Fruit fly (Drosophila melanogaster) whole organism, embryonic: Measurements from ENCODE around the gene nSMase.

Source experiments
- Atf3 ChIP-seq: fragments of 200-800 bp; sonication (Bioruptor generic); optimal IDR thresholded peaks from 3 replicates; lab custom pipeline; 2016; ENCODE audit warnings: missing biosample characterization, missing genetic modification characterization
- CG10209 ChIP-seq: fragments of 200-800 bp; sonication (Bioruptor generic); optimal IDR thresholded peaks from 3 replicates; lab custom pipeline; 2017; ENCODE audit warnings: missing biosample characterization, mild to moderate bottlenecking, missing genetic modification characterization, missing genetic modification reagents
- CG10274 ChIP-seq: fragments of 200-800 bp; sonication (Bioruptor generic); optimal IDR thresholded peaks from 3 replicates; lab custom pipeline; 2017; ENCODE audit warnings: missing biosample characterization, mild to moderate bottlenecking, missing genetic modification characterization
- CG12744 ChIP-seq: fragments of 200-800 bp; sonication (Bioruptor generic); optimal IDR thresholded peaks from 2 replicates; lab custom pipeline; 2016; ENCODE audit warnings: missing biosample characterization, missing genetic modification characterization
- CG14710 ChIP-seq: fragments of 200-800 bp; sonication (Bioruptor generic); optimal IDR thresholded peaks from 3 replicates; lab custom pipeline; 2019; ENCODE audit warnings: missing biosample characterization, mild to moderate bottlenecking, missing genetic modification characterization, moderate library complexity
- CG15073 ChIP-seq: fragments of 200-800 bp; sonication (Bioruptor generic); optimal IDR thresholded peaks from 2 replicates; lab custom pipeline; 2016; ENCODE audit warnings: missing biosample characterization, missing genetic modification characterization
- CG15696 ChIP-seq: fragments of 200-800 bp; sonication (Bioruptor generic); optimal IDR thresholded peaks from 2 replicates; lab custom pipeline; 2019; ENCODE audit warnings: missing biosample characterization, mild to moderate bottlenecking, missing genetic modification characterization, moderate library complexity
- CG17328 ChIP-seq: fragments of 200-800 bp; sonication (Bioruptor generic); IDR thresholded peaks from 2 replicates; pipeline ENCODE4 v1.3.6; 2022; ENCODE audit warnings: missing biosample characterization, missing genetic modification characterization
- CG17361 ChIP-seq: fragments of 200-800 bp; sonication (Bioruptor generic); IDR thresholded peaks from 3 replicates; pipeline ENCODE4 v1.3.6; 2022; ENCODE audit warnings: missing biosample characterization, missing genetic modification characterization
- CG3995 ChIP-seq: fragments of 200-800 bp; sonication (Bioruptor generic); optimal IDR thresholded peaks from 3 replicates; lab custom pipeline; 2016; ENCODE audit warnings: missing biosample characterization, missing genetic modification characterization
- CG4707 ChIP-seq: fragments of 200-800 bp; sonication (Bioruptor generic); optimal IDR thresholded peaks from 2 replicates; lab custom pipeline; 2018; ENCODE audit warnings: missing biosample characterization, mild to moderate bottlenecking, missing genetic modification characterization, moderate library complexity
- CG4854 ChIP-seq: fragments of 200-800 bp; sonication (Bioruptor generic); optimal IDR thresholded peaks from 2 replicates; lab custom pipeline; 2016; ENCODE audit warnings: missing biosample characterization, missing genetic modification characterization, inconsistent platforms
- CG6175 ChIP-seq: fragments of 200-800 bp; sonication (Bioruptor generic); IDR thresholded peaks from 3 replicates; pipeline ENCODE4 v1.3.6; 2022; ENCODE audit warnings: missing biosample characterization, missing genetic modification characterization
- CG6254 ChIP-seq: fragments of 200-800 bp; sonication (Bioruptor generic); optimal IDR thresholded peaks from 3 replicates; lab custom pipeline; 2017; ENCODE audit warnings: mild to moderate bottlenecking, missing biosample characterization, missing genetic modification reagents, missing genetic modification characterization
- CG6683 ChIP-seq: fragments of 200-800 bp; sonication (Bioruptor generic); optimal IDR thresholded peaks from 2 replicates; lab custom pipeline; 2017; ENCODE audit warnings: missing biosample characterization, mild to moderate bottlenecking, missing genetic modification characterization, missing genetic modification reagents
- CG7745 ChIP-seq: fragments of 200-800 bp; sonication (Bioruptor generic); optimal IDR thresholded peaks from 2 replicates; lab custom pipeline; 2018; ENCODE audit warnings: missing biosample characterization, mild to moderate bottlenecking, missing genetic modification characterization, moderate library complexity
- CG8281 ChIP-seq: fragments of 200-800 bp; sonication (Bioruptor generic); optimal IDR thresholded peaks from 2 replicates; lab custom pipeline; 2018; ENCODE audit warnings: missing biosample characterization, mild to moderate bottlenecking, missing genetic modification characterization, moderate library complexity
- CG8765 ChIP-seq: fragments of 200-800 bp; sonication (Bioruptor generic); IDR thresholded peaks from 2 replicates; pipeline ENCODE4 v1.3.6; 2022; ENCODE audit warnings: missing biosample characterization, missing genetic modification characterization
- CG9437 ChIP-seq: fragments of 200-800 bp; sonication (Bioruptor generic); optimal IDR thresholded peaks from 2 replicates; lab custom pipeline; 2018; ENCODE audit warnings: missing biosample characterization, mild to moderate bottlenecking, missing genetic modification characterization
- CTCF ChIP-seq: fragments of 200-800 bp; sonication (Bioruptor generic); optimal IDR thresholded peaks from 2 replicates; lab custom pipeline; 2017; ENCODE audit warnings: missing biosample characterization, mild to moderate bottlenecking, missing genetic modification characterization, moderate library complexity
- D19B ChIP-seq: fragments of 200-800 bp; sonication (Bioruptor generic); optimal IDR thresholded peaks from 2 replicates; lab custom pipeline; 2017; ENCODE audit warnings: missing biosample characterization, mild to moderate bottlenecking, missing genetic modification characterization
- Dad ChIP-seq: fragments of 200-800 bp; sonication (Bioruptor generic); optimal IDR thresholded peaks from 3 replicates; lab custom pipeline; 2016; ENCODE audit warnings: missing biosample characterization, missing genetic modification characterization
- Deaf1 ChIP-seq: fragments of 200-800 bp; optimal IDR thresholded peaks from 3 replicates; lab custom pipeline; 2019; ENCODE audit warnings: missing biosample characterization, mild to moderate bottlenecking, missing genetic modification characterization, moderate library complexity
- Eip74EF ChIP-seq, 2 experiments: fragments of 200-800 bp in 1 of 2; fragments of >200 bp in 1 of 2; sonication (Bioruptor generic) in 1 of 2; optimal IDR thresholded peaks; 2 replicates each; lab custom pipeline; 2017 to 2019; ENCODE audit warnings: missing biosample characterization in 2 of 2, missing genetic modification characterization in 2 of 2, mild to moderate bottlenecking in 1 of 2, moderate library complexity in 1 of 2
- H2.0 ChIP-seq: fragments of 200-800 bp; sonication (Bioruptor generic); IDR thresholded peaks from 2 replicates; pipeline ENCODE4 v1.3.6; 2022; ENCODE audit warnings: missing biosample characterization, missing genetic modification characterization
- HLH3B ChIP-seq: fragments of 200-800 bp; sonication (Bioruptor generic); IDR thresholded peaks from 2 replicates; pipeline ENCODE4 v1.3.6; 2022; ENCODE audit warnings: missing biosample characterization, missing genetic modification characterization
- HLHmδ ChIP-seq: fragments of 200-800 bp; sonication (Bioruptor generic); optimal IDR thresholded peaks from 2 replicates; lab custom pipeline; 2018; ENCODE audit warnings: missing biosample characterization, mild to moderate bottlenecking, missing genetic modification characterization, moderate library complexity
- Hand ChIP-seq: fragments of 200-800 bp; sonication (Bioruptor generic); optimal IDR thresholded peaks from 2 replicates; lab custom pipeline; 2017; ENCODE audit warnings: mild to moderate bottlenecking, missing biosample characterization, missing genetic modification reagents, missing genetic modification characterization
- Hmr ChIP-seq: fragments of 200-800 bp; sonication (Bioruptor generic); optimal IDR thresholded peaks from 3 replicates; lab custom pipeline; 2017; ENCODE audit warnings: mild to moderate bottlenecking, missing biosample characterization, missing genetic modification reagents, missing genetic modification characterization
- Mes4 ChIP-seq: fragments of 200-800 bp; sonication (Bioruptor generic); optimal IDR thresholded peaks from 2 replicates; lab custom pipeline; 2016; ENCODE audit warnings: missing biosample characterization, missing genetic modification characterization
- Poxn ChIP-seq: fragments of 200-800 bp; sonication (Bioruptor generic); IDR thresholded peaks from 2 replicates; pipeline ENCODE4 v1.3.6; 2022; ENCODE audit warnings: missing biosample characterization, missing genetic modification characterization
- bbx ChIP-seq: fragments of 200-800 bp; sonication (Bioruptor generic); IDR thresholded peaks from 2 replicates; pipeline ENCODE4 v1.3.6; 2022; ENCODE audit warnings: missing biosample characterization, missing genetic modification characterization; ENCODE audit not compliant: partially characterized antibody
- bigmax ChIP-seq: fragments of 200-800 bp; sonication (Bioruptor generic); optimal IDR thresholded peaks from 2 replicates; lab custom pipeline; 2018; ENCODE audit warnings: missing biosample characterization, mild to moderate bottlenecking, missing genetic modification characterization
- dmrt11E ChIP-seq: fragments of 200-800 bp; sonication (Bioruptor generic); optimal IDR thresholded peaks from 3 replicates; lab custom pipeline; 2018; ENCODE audit warnings: missing biosample characterization, mild to moderate bottlenecking, missing genetic modification characterization, moderate library complexity
- fru ChIP-seq: fragments of >200 bp; optimal IDR thresholded peaks from 2 replicates; lab custom pipeline; 2017
- gcm2 ChIP-seq: fragments of 200-800 bp; sonication (Bioruptor generic); optimal IDR thresholded peaks from 2 replicates; lab custom pipeline; 2016; ENCODE audit warnings: missing biosample characterization, missing genetic modification characterization
- grn ChIP-seq: fragments of 200-800 bp; sonication (Bioruptor generic); optimal IDR thresholded peaks from 3 replicates; lab custom pipeline; 2017; ENCODE audit warnings: missing biosample characterization, missing genetic modification characterization
- h ChIP-seq: fragments of >200 bp; optimal IDR thresholded peaks from 2 replicates; lab custom pipeline; 2017
- jigr1 ChIP-seq: fragments of 200-800 bp; sonication (Bioruptor generic); IDR thresholded peaks from 3 replicates; pipeline ENCODE4 v1.3.6; 2022; ENCODE audit warnings: missing biosample characterization, missing genetic modification characterization
- kah ChIP-seq: fragments of 200-800 bp; sonication (Bioruptor generic); optimal IDR thresholded peaks from 2 replicates; lab custom pipeline; 2018; ENCODE audit warnings: missing biosample characterization, mild to moderate bottlenecking, missing genetic modification characterization
- lola ChIP-seq, 3 experiments: fragments of >200 bp in 2 of 3; fragments of 200-800 bp in 1 of 3; sonication (Bioruptor generic) in 1 of 3; optimal IDR thresholded peaks; 2 replicates each; lab custom pipeline; 2017 to 2019; ENCODE audit warnings: missing biosample characterization in 3 of 3, missing genetic modification characterization in 3 of 3, mild to moderate bottlenecking in 1 of 3, moderate library complexity in 1 of 3
- mld ChIP-seq: fragments of 200-800 bp; sonication (Bioruptor generic); IDR thresholded peaks from 3 replicates; pipeline ENCODE4 v1.3.6; 2022; ENCODE audit warnings: missing biosample characterization, missing genetic modification characterization; ENCODE audit not compliant: partially characterized antibody
- nmo ChIP-seq: fragments of 200-800 bp; sonication (Bioruptor generic); optimal IDR thresholded peaks from 2 replicates; lab custom pipeline; 2018; ENCODE audit warnings: missing biosample characterization, mild to moderate bottlenecking, missing genetic modification characterization, moderate library complexity
- repo ChIP-seq: fragments of 200-800 bp; sonication (Bioruptor generic); optimal IDR thresholded peaks from 2 replicates; lab custom pipeline; 2016; ENCODE audit warnings: missing biosample characterization, missing genetic modification characterization
- sens-2 ChIP-seq: fragments of 200-800 bp; sonication (Bioruptor generic); IDR thresholded peaks from 2 replicates; pipeline ENCODE4 v1.3.6; 2022; ENCODE audit warnings: missing biosample characterization, missing genetic modification characterization
- seq ChIP-seq: fragments of 200-800 bp; sonication (Bioruptor generic); IDR thresholded peaks from 2 replicates; pipeline ENCODE4 v1.3.6; 2022; ENCODE audit warnings: missing biosample characterization, missing genetic modification characterization
- shn ChIP-seq: fragments of 200-800 bp; sonication (Bioruptor generic); optimal IDR thresholded peaks from 3 replicates; lab custom pipeline; 2016; ENCODE audit warnings: missing biosample characterization, missing genetic modification characterization
- tap ChIP-seq: fragments of 200-800 bp; optimal IDR thresholded peaks from 3 replicates; lab custom pipeline; 2019; ENCODE audit warnings: missing biosample characterization, mild to moderate bottlenecking, missing genetic modification characterization, moderate library complexity
- ttk ChIP-seq: fragments of 200-800 bp; sonication (Bioruptor generic); IDR thresholded peaks from 2 replicates; pipeline ENCODE4 v2.1.2; 2022; ENCODE audit warnings: missing biosample characterization, missing genetic modification characterization
- twi ChIP-seq: fragments of 200-800 bp; optimal IDR thresholded peaks from 2 replicates; lab custom pipeline; 2019; ENCODE audit warnings: missing biosample characterization, mild to moderate bottlenecking, missing genetic modification characterization, moderate library complexity
- zen2 ChIP-seq: fragments of 200-800 bp; sonication (Bioruptor generic); IDR thresholded peaks from 3 replicates; pipeline ENCODE4 v1.3.6; 2022; ENCODE audit warnings: missing biosample characterization, missing genetic modification characterization; ENCODE audit not compliant: partially characterized antibody

The nSMase gene

dm6 chr3L:3225769-3226457 is 7.0 kb downstream of the nSMase start (continued):
- TF ChIP-seq CG6254 (GFP tag; lab: Kevin White, UChicago), result peak; percentile 20
- no peak for TF ChIP-seq CG10209 (GFP tag; lab: Kevin White, UChicago)
- no peak for TF ChIP-seq kah (GFP tag; lab: Kevin White, UChicago)
- no peak for TF ChIP-seq Hmr (GFP tag; lab: Kevin White, UChicago)
- no peak for TF ChIP-seq nmo (GFP tag; lab: Kevin White, UChicago)
- TF ChIP-seq CG14710, result no peak
- TF ChIP-seq sens-2 (GFP tag; lab: Robert Waterston, UW), result no peak
- TF ChIP-seq bbx, result no peak
- TF ChIP-seq bigmax (GFP tag; lab: Kevin White, UChicago), result no peak
- TF ChIP-seq Eip74EF (GFP tag; optimal IDR thresholded peaks at IDR 0.05; lab: Kevin White, UChicago), result no peak
- TF ChIP-seq CG17328, result no peak
- TF ChIP-seq CG17361 (GFP tag; lab: Robert Waterston, UW), result no peak
- no peak for TF ChIP-seq gcm2 (GFP tag; lab: Kevin White, UChicago)
- peak; percentile 54 for TF ChIP-seq Hand (GFP tag; lab: Kevin White, UChicago)
- TF ChIP-seq tap, result no peak
- TF ChIP-seq HLH3B (GFP tag; lab: Robert Waterston, UW), result no peak
- TF ChIP-seq repo (GFP tag; lab: Kevin White, UChicago), result no peak
- no peak for TF ChIP-seq Mes4 (GFP tag; lab: Kevin White, UChicago)
- TF ChIP-seq Poxn, result no peak
- no peak for TF ChIP-seq CG12744 (GFP tag; lab: Kevin White, UChicago)
- TF ChIP-seq mld (GFP tag; lab: Robert Waterston, UW), result no peak
- no peak for TF ChIP-seq Deaf1 (tag; lab: Kevin White, UChicago)
- TF ChIP-seq twi, result no peak
- TF ChIP-seq h (lab: Kevin White, UChicago), result no peak
- TF ChIP-seq CG4707, result no peak
- no peak for TF ChIP-seq shn
- no peak for TF ChIP-seq CG15696 (tag; lab: Kevin White, UChicago)
- TF ChIP-seq Atf3 (GFP tag; lab: Kevin White, UChicago), result no peak
- no peak for TF ChIP-seq fru (lab: Kevin White, UChicago)
- TF ChIP-seq dmrt11E (tag; lab: Kevin White, UChicago), result no peak
- TF ChIP-seq CG6683 (GFP tag; lab: Kevin White, UChicago), result no peak
- no peak for TF ChIP-seq CG7745
- no peak for TF ChIP-seq CG6175 (GFP tag; lab: Robert Waterston, UW)
- TF ChIP-seq CG15073 (GFP tag; lab: Kevin White, UChicago), result no peak
- TF ChIP-seq D19B (GFP tag; lab: Kevin White, UChicago), result no peak
- no peak for TF ChIP-seq grn (GFP tag; lab: Kevin White, UChicago)
- no peak for TF ChIP-seq CG4854 (GFP tag; lab: Kevin White, UChicago)
- TF ChIP-seq seq (GFP tag; lab: Robert Waterston, UW), result no peak
- no peak for TF ChIP-seq CTCF
- TF ChIP-seq ttk (GFP tag; lab: Robert Waterston, UW), result no peak
- TF ChIP-seq jigr1 (GFP tag; lab: Robert Waterston, UW), result no peak
- TF ChIP-seq CG3995, result no peak
- TF ChIP-seq lola (GFP tag; optimal IDR thresholded peaks at IDR 0.05; lab: Kevin White, UChicago), result no peak
- TF ChIP-seq CG9437 (GFP tag; lab: Kevin White, UChicago), result no peak
- TF ChIP-seq zen2 (GFP tag; lab: Robert Waterston, UW), result 0 out of 3 replicates have a peak, but pooled peaks have one; percentile 15
- TF ChIP-seq CG8281, result no peak
- no peak for TF ChIP-seq Dad (GFP tag; lab: Kevin White, UChicago)
- TF ChIP-seq CG10274 (GFP tag; lab: Kevin White, UChicago), result no peak
- peak; percentile 46 for TF ChIP-seq HLHmδ (GFP tag; lab: Kevin White, UChicago)
- no peak for TF ChIP-seq CG8765 (GFP tag; lab: Robert Waterston, UW)
- no peak for TF ChIP-seq H2.0 (GFP tag; lab: Robert Waterston, UW)
